Worm (Caenorhabditis elegans): ENCODE results near the gene ugt-48.

ce11 chrV:5512559-5512958 lies 35.3 kb downstream of the ugt-48 start:
- no peak for TF ChIP-seq unc-39 (tag; optimal IDR thresholded peaks at IDR 0.05)
- TF ChIP-seq pqm-1 (tag; optimal IDR thresholded peaks at IDR 0.05): peak; percentile 94
- no peak for TF ChIP-seq egl-27 (tag; optimal IDR thresholded peaks at IDR 0.05)
- no peak for TF ChIP-seq ama-1 (optimal IDR thresholded peaks at IDR 0.05)
- TF ChIP-seq unc-130 (GFP tag; optimal IDR thresholded peaks at IDR 0.05): no peak
- peak in 1 of 2 experiments; percentile 87 for TF ChIP-seq unc-62 (GFP tag; optimal IDR thresholded peaks at IDR 0.05 in 1 of 2)
- TF ChIP-seq unc-62 (tag; optimal IDR thresholded peaks at IDR 0.05): no peak
- TF ChIP-seq spr-3 (GFP tag; optimal IDR thresholded peaks at IDR 0.05): no peak
